Worm (Caenorhabditis elegans) whole organism, mixed stage, embryonic: Measurements from ENCODE around the gene snr-5.

ENCODE experiments used
- M03D4.4 ChIP-seq: sonication (generic microtip); optimal IDR thresholded peaks from 2 replicates; lab custom pipeline; 2017; ENCODE audit warnings: mild to moderate bottlenecking, missing genetic modification characterization, missing compliant biosample characterization
- blmp-1 ChIP-seq: fragments of 150-350 bp; optimal IDR thresholded peaks from 2 replicates; lab custom pipeline; 2014; ENCODE audit warnings: missing biosample characterization, missing genetic modification characterization
- ceh-39 ChIP-seq: fragments of 150-350 bp; optimal IDR thresholded peaks from 2 replicates; lab custom pipeline; 2014; ENCODE audit warnings: missing biosample characterization, missing genetic modification characterization
- ceh-83 ChIP-seq: fragments of 200-800 bp; sonication (Bioruptor generic); optimal IDR thresholded peaks from 2 replicates; lab custom pipeline; 2018; ENCODE audit warnings: mild to moderate bottlenecking, missing genetic modification characterization, missing compliant biosample characterization
- ces-1 ChIP-seq: fragments of 150-350 bp; optimal IDR thresholded peaks from 2 replicates; lab custom pipeline; 2014; ENCODE audit warnings: missing biosample characterization, missing genetic modification reagents, missing genetic modification characterization
- cnd-1 ChIP-seq: fragments of 200-800 bp; sonication (Bioruptor generic); optimal IDR thresholded peaks from 2 replicates; lab custom pipeline; 2018; ENCODE audit warnings: mild to moderate bottlenecking, missing genetic modification characterization, missing compliant biosample characterization
- drap-1 ChIP-seq: fragments of 200-800 bp; sonication (Bioruptor generic); optimal IDR thresholded peaks from 3 replicates; lab custom pipeline; 2018; ENCODE audit warnings: mild to moderate bottlenecking, missing genetic modification characterization, missing compliant biosample characterization
- flh-1 ChIP-seq: fragments of 200-800 bp; sonication (Bioruptor generic); optimal IDR thresholded peaks from 2 replicates; lab custom pipeline; 2018; ENCODE audit warnings: mild to moderate bottlenecking, missing genetic modification characterization, moderate library complexity, missing compliant biosample characterization
- ham-2 ChIP-seq: fragments of 200-800 bp; sonication (Bioruptor generic); optimal IDR thresholded peaks from 2 replicates; lab custom pipeline; 2018; ENCODE audit warnings: mild to moderate bottlenecking, missing genetic modification characterization, missing compliant biosample characterization
- hlh-1 ChIP-seq: fragments of 150-350 bp; optimal IDR thresholded peaks from 2 replicates; lab custom pipeline; 2014; ENCODE audit warnings: missing biosample characterization, missing genetic modification reagents, missing genetic modification characterization
- lsy-2 ChIP-seq: fragments of 150-350 bp; optimal IDR thresholded peaks from 2 replicates; lab custom pipeline; 2014; ENCODE audit warnings: missing biosample characterization, missing genetic modification characterization
- mab-5 ChIP-seq: fragments of 150-350 bp; optimal IDR thresholded peaks from 2 replicates; lab custom pipeline; 2014; ENCODE audit warnings: missing biosample characterization, missing genetic modification characterization
- mep-1 ChIP-seq: fragments of 150-350 bp; optimal IDR thresholded peaks from 2 replicates; lab custom pipeline; 2017; ENCODE audit warnings: missing biosample characterization, missing genetic modification reagents, missing genetic modification characterization, inconsistent platforms
- nhr-12 ChIP-seq: fragments of 150-350 bp; optimal IDR thresholded peaks from 2 replicates; lab custom pipeline; 2014; ENCODE audit warnings: missing biosample characterization, missing genetic modification characterization
- nhr-2 ChIP-seq: fragments of 150-350 bp; optimal IDR thresholded peaks from 2 replicates; lab custom pipeline; 2014; ENCODE audit warnings: missing biosample characterization, missing genetic modification characterization
- nhr-28 ChIP-seq: fragments of 150-350 bp; optimal IDR thresholded peaks from 2 replicates; lab custom pipeline; 2014; ENCODE audit warnings: missing biosample characterization, missing genetic modification characterization
- nhr-76 ChIP-seq: sonication (generic microtip); optimal IDR thresholded peaks from 2 replicates; lab custom pipeline; 2017; ENCODE audit warnings: missing biosample characterization, missing genetic modification characterization
- sem-2 ChIP-seq: fragments of 200-800 bp; sonication (Bioruptor generic); optimal IDR thresholded peaks from 2 replicates; lab custom pipeline; 2018; ENCODE audit warnings: mild to moderate bottlenecking, missing genetic modification characterization, missing compliant biosample characterization
- snpc-4 ChIP-seq: fragments of 150-350 bp; optimal IDR thresholded peaks from 2 replicates; lab custom pipeline; 2014; ENCODE audit warnings: missing biosample characterization, missing genetic modification characterization
- unc-39 ChIP-seq: fragments of 150-350 bp; optimal IDR thresholded peaks from 2 replicates; lab custom pipeline; 2014; ENCODE audit warnings: missing biosample characterization, missing genetic modification characterization
- unc-62 ChIP-seq: fragments of 150-350 bp; optimal IDR thresholded peaks from 2 replicates; lab custom pipeline; 2014; ENCODE audit warnings: missing biosample characterization, missing genetic modification reagents, missing genetic modification characterization
- zip-8 ChIP-seq: fragments of 150-350 bp; optimal IDR thresholded peaks from 2 replicates; lab custom pipeline; 2014; ENCODE audit warnings: missing biosample characterization, missing genetic modification characterization
- ztf-11 ChIP-seq: fragments of 150-350 bp; optimal IDR thresholded peaks from 2 replicates; lab custom pipeline; 2014; ENCODE audit warnings: missing biosample characterization, missing genetic modification characterization

Gene snr-5

DNA sequence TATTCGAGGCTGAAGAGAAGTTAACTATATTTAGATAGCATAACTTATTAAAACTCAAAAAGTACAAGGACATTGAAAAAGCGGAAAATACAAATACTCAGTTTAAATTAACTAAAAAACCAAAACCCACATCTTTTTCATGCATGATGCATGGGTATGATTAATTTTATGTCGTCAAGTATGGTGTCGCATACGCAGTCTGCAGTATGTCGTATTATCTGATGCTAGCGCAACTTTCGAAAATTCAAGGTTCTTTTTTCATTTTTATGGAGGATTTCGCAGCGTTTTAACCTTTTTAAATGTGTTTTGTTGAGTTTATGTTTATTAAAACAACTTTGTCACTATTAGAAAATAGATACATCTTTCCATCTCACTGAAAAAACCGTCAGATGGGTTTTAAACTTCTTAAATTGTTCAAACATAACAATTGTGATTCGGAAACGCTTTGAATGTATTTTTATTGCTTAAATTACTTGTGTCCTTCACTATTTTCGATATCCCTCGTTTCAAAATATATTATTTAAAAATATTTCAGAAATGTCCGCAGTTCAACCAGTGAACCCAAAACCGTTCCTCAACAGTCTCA is at the start of gene snr-5:
TSS of gene snr-5 (plus strand) at position 536 of the 586 bp plus-strand sequence.
- no peak for TF ChIP-seq ham-2
- no peak for TF ChIP-seq zip-8 (tag; lab: Kevin White, UChicago)
- TF ChIP-seq sem-2 = no peak
- TF ChIP-seq hlh-1 = no peak
- TF ChIP-seq blmp-1 (tag; lab: Kevin White, UChicago) = no peak
- no peak for TF ChIP-seq flh-1
- TF ChIP-seq cnd-1 (tag; lab: Kevin White, UChicago) = no peak
- TF ChIP-seq nhr-12 (tag; lab: Kevin White, UChicago) = no peak
- TF ChIP-seq M03D4.4 (tag; lab: Kevin White, UChicago) = no peak

DNA sequence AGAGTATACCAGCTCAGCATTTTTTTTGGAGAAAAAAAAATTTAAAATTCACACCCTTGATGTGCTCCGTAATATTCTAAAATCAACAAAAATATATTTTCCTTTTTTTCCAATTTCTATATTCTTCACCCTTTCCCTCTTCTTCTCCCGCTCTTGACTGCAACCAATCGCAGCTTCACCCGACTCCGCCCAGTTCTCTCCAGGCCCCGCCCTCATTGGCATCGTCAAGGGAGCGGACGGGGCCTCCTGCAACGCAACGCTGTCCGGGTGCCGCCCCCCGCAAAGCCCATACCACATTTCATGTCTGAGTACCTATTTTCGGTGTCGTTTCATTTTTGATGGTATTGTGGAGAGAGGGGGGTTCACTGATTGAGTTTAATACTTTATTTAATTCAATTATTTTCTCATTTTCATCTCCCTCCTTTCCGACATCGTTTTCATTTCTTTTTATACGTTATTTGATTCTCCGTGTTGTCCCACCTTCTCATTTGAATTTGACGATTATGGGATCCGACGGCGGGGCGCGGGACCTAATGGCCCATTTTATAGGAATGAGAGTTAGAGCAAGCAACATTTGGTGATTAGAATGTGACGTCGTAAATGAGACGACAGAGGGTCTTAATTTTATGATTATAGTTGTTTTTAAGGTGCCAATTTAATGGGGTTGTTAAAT is 49.5 kb upstream of the snr-5 start:
- TF ChIP-seq lsy-2 (tag; lab: Kevin White, UChicago) = peak; percentile 65
- no peak for TF ChIP-seq nhr-28 (tag; lab: Kevin White, UChicago)

ce11 chrIII:7814159-7815055 is 47.5 kb upstream of the snr-5 start, which contains the start of gene egl-5:
Gene egl-5, plus strand, starts transcription at chrIII:7814374.
- TF ChIP-seq ceh-39 (no peak), ztf-11 (tag; lab: Kevin White, UChicago) (no peak), ham-2 (no peak), ceh-83 (GFP tag; lab: Kevin White, UChicago) (no peak), zip-8 (tag; lab: Kevin White, UChicago) (peak; percentile 100), nhr-76 (no peak), nhr-2 (no peak), lsy-2 (tag; lab: Kevin White, UChicago) (peak; percentile 26), mab-5 (peak; percentile 97), unc-39 (tag; lab: Kevin White, UChicago) (no peak), ces-1 (peak; percentile 24)

DNA sequence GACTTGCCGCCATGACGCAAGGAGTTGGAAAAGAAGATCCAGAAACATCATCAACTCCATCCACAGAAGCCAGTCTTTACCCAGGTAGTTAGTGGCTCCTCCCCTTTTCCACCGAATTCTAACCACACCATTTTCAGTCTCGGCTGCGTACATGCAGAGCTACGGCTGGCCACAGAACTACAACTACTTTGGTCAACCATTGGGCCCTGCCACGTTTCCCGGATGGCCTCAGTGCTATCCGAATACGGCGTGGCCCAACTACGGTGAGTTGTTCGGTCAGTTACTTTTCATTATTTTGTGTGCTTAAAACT is 46.9 kb upstream of the snr-5 start:
- TF ChIP-seq mab-5 (peak; percentile 96), ces-1 (no peak), ceh-83 (GFP tag; lab: Kevin White, UChicago) (no peak)

- TF ChIP-seq unc-39 (tag; lab: Kevin White, UChicago) (no peak), nhr-12 (tag; lab: Kevin White, UChicago) (no peak), nhr-76 (no peak), drap-1 (GFP tag; lab: Kevin White, UChicago) (no peak), zip-8 (tag; lab: Kevin White, UChicago) (peak; percentile 100), mab-5 (peak; percentile 91)
- TF ChIP-seq, all 35 proteins: peak for 2
Observed at ce11 chrIII:7815571-7816348, 46.1 kb upstream of the snr-5 start.

- TF ChIP-seq mab-5 (peak; percentile 99), ztf-11 (tag; lab: Kevin White, UChicago) (no peak), ceh-83 (GFP tag; lab: Kevin White, UChicago) (no peak), blmp-1 (tag; lab: Kevin White, UChicago) (no peak), nhr-2 (no peak), zip-8 (tag; lab: Kevin White, UChicago) (peak; percentile 100)
- TF ChIP-seq, all 35 proteins: peak for 2
Observed at ce11 chrIII:7816463-7816862, 45.4 kb upstream of the snr-5 start.

DNA sequence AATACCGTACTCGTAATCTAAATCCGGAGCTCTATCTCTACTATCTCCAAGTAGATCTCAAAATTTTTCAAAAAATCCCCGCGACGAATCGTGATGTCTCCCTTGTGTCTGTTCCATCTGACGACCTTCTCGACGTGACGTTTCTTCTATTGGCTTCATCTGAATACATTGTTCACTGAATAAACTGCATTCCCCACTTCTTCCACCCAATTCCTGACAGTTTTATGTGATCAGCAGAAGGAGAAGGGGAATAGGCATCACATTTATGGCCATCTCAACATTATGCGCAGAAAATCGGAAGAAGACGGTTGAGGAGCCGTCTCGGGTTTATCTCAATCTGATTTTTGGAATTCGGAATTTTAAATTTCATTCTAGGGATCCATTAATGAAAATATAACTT is 42.9 kb upstream of the snr-5 start:
- TF ChIP-seq mab-5 = no peak
- no peak for TF ChIP-seq unc-39 (tag; lab: Kevin White, UChicago)
- TF ChIP-seq lsy-2 (tag; lab: Kevin White, UChicago) = no peak
- no peak for TF ChIP-seq snpc-4 (tag; lab: Kevin White, UChicago)
- no peak for TF ChIP-seq nhr-76
- no peak for TF ChIP-seq blmp-1 (tag; lab: Kevin White, UChicago)
- TF ChIP-seq unc-62 = no peak
- TF ChIP-seq mep-1 (tag; lab: Kevin White, UChicago) = no peak
